Worm (Caenorhabditis elegans) whole organism, late embryonic: ENCODE measurements around the gene pph-4.2.
"Not testable (repeated sequence)": the region's sequence is repeated elsewhere in the genome, so short reads cannot be mapped to it uniquely, and the experiment has no call there.

Experiments
- C08G9.2 ChIP-seq: sonication (generic microtip); optimal IDR thresholded peaks from 2 replicates; lab custom pipeline; 2016; ENCODE audit warnings: mild to moderate bottlenecking, missing genetic modification characterization, moderate library complexity, missing compliant biosample characterization
- C38D4.7 ChIP-seq: fragments of 200-800 bp; sonication (Bioruptor generic); optimal IDR thresholded peaks from 2 replicates; lab custom pipeline; 2018; ENCODE audit warnings: mild to moderate bottlenecking, missing genetic modification characterization, moderate library complexity, missing compliant biosample characterization
- F13H6.1 ChIP-seq: sonication (generic microtip); optimal IDR thresholded peaks from 2 replicates; lab custom pipeline; 2016; ENCODE audit warnings: missing genetic modification characterization, missing compliant biosample characterization
- T23F11.4 ChIP-seq: fragments of 200-800 bp; sonication (Bioruptor generic); optimal IDR thresholded peaks from 2 replicates; lab custom pipeline; 2018; ENCODE audit warnings: mild to moderate bottlenecking, missing genetic modification characterization, missing compliant biosample characterization
- ama-1 ChIP-seq: fragments of 150-350 bp; optimal IDR thresholded peaks from 2 replicates; lab custom pipeline; 2014
- ceh-14 ChIP-seq: sonication (generic microtip); optimal IDR thresholded peaks from 2 replicates; lab custom pipeline; 2016; ENCODE audit warnings: missing genotype, missing genetic modification characterization, missing compliant biosample characterization
- ceh-18 ChIP-seq: sonication (generic microtip); optimal IDR thresholded peaks from 2 replicates; lab custom pipeline; 2016; ENCODE audit warnings: missing genetic modification characterization, missing compliant biosample characterization
- ceh-19 ChIP-seq: fragments of 200-800 bp; sonication (Bioruptor generic); optimal IDR thresholded peaks from 2 replicates; lab custom pipeline; 2018; ENCODE audit warnings: mild to moderate bottlenecking, missing genetic modification characterization, missing compliant biosample characterization
- ceh-2 ChIP-seq: sonication (generic microtip); optimal IDR thresholded peaks from 2 replicates; lab custom pipeline; 2016; ENCODE audit warnings: missing genotype, missing genetic modification characterization, missing compliant biosample characterization
- ceh-30 ChIP-seq: fragments of 150-350 bp; optimal IDR thresholded peaks from 2 replicates; lab custom pipeline; 2014; ENCODE audit warnings: missing biosample characterization, missing genetic modification characterization
- ceh-31 ChIP-seq: sonication (generic microtip); optimal IDR thresholded peaks from 2 replicates; lab custom pipeline; 2016; ENCODE audit warnings: missing genetic modification characterization, missing compliant biosample characterization
- ceh-34 ChIP-seq: sonication (generic microtip); optimal IDR thresholded peaks from 2 replicates; lab custom pipeline; 2016; ENCODE audit warnings: mild to moderate bottlenecking, missing genetic modification characterization, missing compliant biosample characterization
- ceh-45 ChIP-seq: fragments of 200-800 bp; sonication (Bioruptor generic); IDR thresholded peaks from 2 replicates; pipeline ENCODE4 v1.3.6; 2022; ENCODE audit warnings: missing genetic modification reagents, missing genetic modification characterization, missing compliant biosample characterization
- ceh-6 ChIP-seq: fragments of 200-800 bp; sonication (Bioruptor generic); optimal IDR thresholded peaks from 2 replicates; lab custom pipeline; 2018; ENCODE audit warnings: mild to moderate bottlenecking, missing genetic modification characterization, missing compliant biosample characterization
- ceh-9 ChIP-seq: sonication (generic microtip); optimal IDR thresholded peaks from 2 replicates; lab custom pipeline; 2016; ENCODE audit warnings: mild to moderate bottlenecking, missing genetic modification characterization, inconsistent platforms, missing compliant biosample characterization
- dmd-4 ChIP-seq: sonication (generic microtip); optimal IDR thresholded peaks from 2 replicates; lab custom pipeline; 2016; ENCODE audit warnings: borderline replicate concordance, missing genetic modification characterization, missing compliant biosample characterization
- dve-1 ChIP-seq: sonication (generic microtip); optimal IDR thresholded peaks from 2 replicates; lab custom pipeline; 2017; ENCODE audit warnings: antibody characterized with exemption, mild to moderate bottlenecking, missing genetic modification characterization, missing compliant biosample characterization
- elt-2 ChIP-seq: sonication (generic microtip); optimal IDR thresholded peaks from 2 replicates; lab custom pipeline; 2016; ENCODE audit warnings: missing genetic modification reagents, missing genetic modification characterization, missing compliant biosample characterization
- ets-4 ChIP-seq: sonication (generic microtip); optimal IDR thresholded peaks from 2 replicates; lab custom pipeline; 2016; ENCODE audit warnings: missing genetic modification characterization, missing compliant biosample characterization
- eyg-1 ChIP-seq: sonication (generic microtip); optimal IDR thresholded peaks from 2 replicates; lab custom pipeline; 2016; ENCODE audit warnings: missing genotype, missing genetic modification characterization, missing compliant biosample characterization
- gmeb-2 ChIP-seq: sonication (generic microtip); optimal IDR thresholded peaks from 2 replicates; lab custom pipeline; 2016; ENCODE audit warnings: missing genetic modification characterization, inconsistent platforms, missing compliant biosample characterization
- hlh-13 ChIP-seq: fragments of 200-800 bp; sonication (Bioruptor generic); optimal IDR thresholded peaks from 2 replicates; lab custom pipeline; 2018; ENCODE audit warnings: mild to moderate bottlenecking, missing genetic modification characterization, missing compliant biosample characterization
- hlh-15 ChIP-seq: sonication (generic microtip); optimal IDR thresholded peaks from 2 replicates; lab custom pipeline; 2016; ENCODE audit warnings: missing genetic modification characterization, missing compliant biosample characterization
- hlh-6 ChIP-seq: sonication (generic microtip); optimal IDR thresholded peaks from 2 replicates; lab custom pipeline; 2016; ENCODE audit warnings: missing genotype, missing genetic modification characterization, missing compliant biosample characterization
- lim-6 ChIP-seq: sonication (generic microtip); optimal IDR thresholded peaks from 2 replicates; lab custom pipeline; 2016; ENCODE audit warnings: missing genetic modification characterization, missing compliant biosample characterization
- nfya-1 ChIP-seq: sonication (generic microtip); optimal IDR thresholded peaks from 2 replicates; lab custom pipeline; 2017; ENCODE audit warnings: missing genetic modification characterization, mild to moderate bottlenecking, missing compliant biosample characterization, antibody characterized with exemption, moderate library complexity
- odd-2 ChIP-seq: sonication (generic microtip); optimal IDR thresholded peaks from 2 replicates; lab custom pipeline; 2017; ENCODE audit warnings: antibody characterized with exemption, mild to moderate bottlenecking, missing genetic modification characterization, missing compliant biosample characterization
- pha-4 ChIP-seq: fragments of 150-350 bp; optimal IDR thresholded peaks from 2 replicates; lab custom pipeline; 2018; ENCODE audit warnings: missing biosample characterization, missing genetic modification reagents, missing genetic modification characterization
- pqm-1 ChIP-seq: sonication (generic microtip); optimal IDR thresholded peaks from 2 replicates; lab custom pipeline; 2016; ENCODE audit warnings: missing genetic modification characterization, missing compliant biosample characterization
- ref-2 ChIP-seq: sonication (generic microtip); optimal IDR thresholded peaks from 2 replicates; lab custom pipeline; 2016; ENCODE audit warnings: missing genetic modification characterization, missing compliant biosample characterization
- rnt-1 ChIP-seq: sonication (generic microtip); optimal IDR thresholded peaks from 2 replicates; lab custom pipeline; 2016; ENCODE audit warnings: missing genetic modification characterization, missing compliant biosample characterization
- sox-2 ChIP-seq: fragments of 200-800 bp; sonication (Bioruptor generic); IDR thresholded peaks from 2 replicates; pipeline ENCODE4 v1.3.6; 2022; ENCODE audit warnings: missing genetic modification reagents, missing genetic modification characterization, missing compliant biosample characterization
- syd-9 ChIP-seq: sonication (generic microtip); optimal IDR thresholded peaks from 2 replicates; lab custom pipeline; 2016; ENCODE audit warnings: mild to moderate bottlenecking, missing genetic modification characterization, moderate library complexity, missing compliant biosample characterization
- tbx-2 ChIP-seq: sonication (generic microtip); optimal IDR thresholded peaks from 2 replicates; lab custom pipeline; 2016; ENCODE audit warnings: missing genetic modification characterization, missing compliant biosample characterization
- ttx-3 ChIP-seq: sonication (generic microtip); optimal IDR thresholded peaks from 2 replicates; lab custom pipeline; 2016; ENCODE audit warnings: missing genetic modification reagents, missing genetic modification characterization, missing compliant biosample characterization
- unc-55 ChIP-seq: sonication (generic microtip); optimal IDR thresholded peaks from 2 replicates; lab custom pipeline; 2017; ENCODE audit warnings: missing biosample characterization, missing genetic modification reagents, missing genetic modification characterization
- unc-86 ChIP-seq: sonication (generic microtip); optimal IDR thresholded peaks from 2 replicates; lab custom pipeline; 2016; ENCODE audit warnings: missing genetic modification characterization, missing compliant biosample characterization
- ztf-16 ChIP-seq: sonication (generic microtip); optimal IDR thresholded peaks from 2 replicates; lab custom pipeline; 2017; ENCODE audit warnings: missing genetic modification characterization, missing compliant biosample characterization

Gene pph-4.2

DNA sequence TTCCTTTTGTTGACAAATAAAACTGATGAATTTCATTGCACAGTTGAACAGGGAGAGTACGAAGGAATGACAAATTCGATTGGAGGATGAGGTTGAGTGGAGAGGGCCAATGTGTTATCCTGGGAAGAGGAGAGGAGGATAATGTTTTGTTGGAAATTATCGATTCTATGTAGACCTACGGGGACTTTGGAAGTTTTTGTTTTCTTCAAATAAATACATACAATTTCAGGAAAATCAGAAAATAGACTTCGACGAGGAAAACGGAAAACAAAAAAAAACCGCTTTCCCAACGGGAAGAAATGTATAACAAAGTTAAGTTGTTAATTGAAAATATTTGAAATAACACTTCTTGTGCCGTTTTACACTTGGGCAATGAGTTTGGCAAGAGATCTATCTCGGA is 6.7 kb upstream of the pph-4.2 start, which contains the start of gene Y49E10.4:
Gene Y49E10.4 (minus strand): TSS at position 101 of the 400 bp plus-strand sequence.
- TF ChIP-seq sox-2 (GFP tag; lab: Robert Waterston, UW); tbx-2 (tag; lab: Kevin White, UChicago); elt-2 (tag; lab: Kevin White, UChicago): not testable (repeated sequence)
- TF ChIP-seq, all 69 proteins: peak for 0; not testable (repeated sequence) for 69

- no peak for TF ChIP-seq ref-2
- no peak for TF ChIP-seq ztf-16
- TF ChIP-seq rnt-1 (tag; lab: Kevin White, UChicago) = no peak
- no peak for TF ChIP-seq hlh-6 (tag; lab: Kevin White, UChicago)
- no peak for TF ChIP-seq lim-6 (tag; lab: Kevin White, UChicago)
- TF ChIP-seq pqm-1 (tag; lab: Kevin White, UChicago) = no peak
- no peak for TF ChIP-seq C38D4.7
- no peak for TF ChIP-seq T23F11.4 (GFP tag; lab: Kevin White, UChicago)
- no peak for TF ChIP-seq ceh-18 (tag; lab: Kevin White, UChicago)
- no peak for TF ChIP-seq pha-4 (tag; lab: Kevin White, UChicago)
- no peak for TF ChIP-seq ceh-2 (tag; lab: Kevin White, UChicago)
- TF ChIP-seq ets-4 (tag; lab: Kevin White, UChicago) = no peak
These were observed 1.4 kb downstream of the pph-4.2 start for ce11 chrIII:12375614-12376013.

- TF ChIP-seq ceh-6 (no peak), sox-2 (GFP tag; lab: Robert Waterston, UW) (no peak), syd-9 (no peak), ama-1 (no peak), tbx-2 (tag; lab: Kevin White, UChicago) (no peak), ceh-31 (tag; lab: Kevin White, UChicago) (no peak), unc-55 (GFP tag; lab: Kevin White, UChicago) (no peak), C38D4.7 (no peak), F13H6.1 (tag; lab: Kevin White, UChicago) (no peak), ceh-45 (GFP tag; lab: Robert Waterston, UW) (no peak), hlh-13 (no peak), odd-2 (tag; lab: Kevin White, UChicago) (no peak), dve-1 (tag; lab: Kevin White, UChicago) (no peak), ceh-30 (tag; lab: Kevin White, UChicago) (no peak)
These were observed 3.2 kb downstream of the pph-4.2 start, which contains the start of gene glrx-5 for ce11 chrIII:12373807-12374266. glrx-5 (minus strand) TSS chrIII:12373857.

- no peak for TF ChIP-seq ceh-34 (tag; lab: Kevin White, UChicago)
- TF ChIP-seq eyg-1 (tag; lab: Kevin White, UChicago) = no peak
- TF ChIP-seq nfya-1 (tag; lab: Kevin White, UChicago) = peak; percentile 81
- TF ChIP-seq F13H6.1 (tag; lab: Kevin White, UChicago) = no peak
- no peak for TF ChIP-seq ceh-14 (tag; lab: Kevin White, UChicago)
- no peak for TF ChIP-seq dmd-4
These were observed 3.7 kb downstream of the pph-4.2 start for ce11 chrIII:12373306-12373705.

DNA sequence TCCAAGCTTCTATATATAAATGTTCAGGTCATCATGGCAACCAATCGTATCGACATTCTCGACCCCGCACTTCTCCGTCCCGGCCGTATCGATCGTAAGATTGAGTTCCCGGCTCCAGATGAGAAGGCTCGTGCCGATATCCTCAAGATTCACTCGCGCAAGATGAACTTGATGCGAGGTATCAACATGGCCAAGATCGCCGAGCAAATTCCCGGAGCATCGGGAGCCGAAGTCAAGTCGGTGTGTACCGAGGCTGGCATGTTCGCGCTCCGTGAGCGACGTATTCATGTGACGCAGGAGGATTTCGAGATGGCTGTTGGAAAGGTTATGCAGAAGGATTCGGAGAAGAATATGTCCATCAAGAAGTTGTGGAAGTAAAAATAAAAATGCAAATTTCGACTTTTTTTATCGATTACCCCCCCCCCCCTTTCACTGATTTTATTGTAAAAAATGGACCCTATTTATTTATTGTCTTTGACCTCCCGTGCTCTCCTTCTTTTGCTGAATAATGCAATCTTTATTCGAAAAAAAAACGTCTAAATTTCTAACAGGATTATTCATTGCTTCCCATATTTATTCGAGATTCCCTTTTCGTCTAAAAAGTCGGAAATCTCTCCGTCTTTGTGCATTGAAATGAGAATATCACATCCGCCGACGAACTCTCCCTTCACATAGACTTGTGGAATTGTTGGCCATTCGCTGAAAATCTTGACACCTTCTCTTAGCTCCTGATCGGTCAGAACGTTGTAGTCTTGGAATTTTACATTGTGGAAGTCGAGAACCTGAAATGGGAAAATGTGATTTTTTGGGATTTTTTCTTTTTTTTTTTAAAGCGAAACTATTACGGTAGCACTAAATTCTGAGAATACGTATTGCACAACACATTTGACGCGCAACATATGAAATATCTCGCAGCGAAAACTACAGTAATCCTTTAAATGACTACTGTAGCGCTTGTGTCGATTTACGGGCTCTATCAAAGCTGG is 4.7 kb downstream of the pph-4.2 start:
- TF ChIP-seq C08G9.2 (tag; lab: Kevin White, UChicago) (no peak), dmd-4 (no peak), ttx-3 (tag; lab: Kevin White, UChicago) (no peak), ceh-9 (tag; lab: Kevin White, UChicago) (no peak), hlh-15 (tag; lab: Kevin White, UChicago) (no peak), unc-55 (GFP tag; lab: Kevin White, UChicago) (no peak), ceh-45 (GFP tag; lab: Robert Waterston, UW) (no peak), pqm-1 (tag; lab: Kevin White, UChicago) (no peak), ceh-19 (GFP tag; lab: Kevin White, UChicago) (no peak), hlh-13 (no peak), ceh-6 (no peak), gmeb-2 (tag; lab: Kevin White, UChicago) (no peak), elt-2 (tag; lab: Kevin White, UChicago) (no peak), C38D4.7 (no peak), rnt-1 (tag; lab: Kevin White, UChicago) (no peak), unc-86 (no peak), T23F11.4 (GFP tag; lab: Kevin White, UChicago) (no peak)
